Fruit fly (Drosophila melanogaster): ENCODE measurements around the gene Svil.
A peak's percentile ranks its signal among the peaks of the same experiment; 100 is the strongest.

Gene Svil

DNA sequence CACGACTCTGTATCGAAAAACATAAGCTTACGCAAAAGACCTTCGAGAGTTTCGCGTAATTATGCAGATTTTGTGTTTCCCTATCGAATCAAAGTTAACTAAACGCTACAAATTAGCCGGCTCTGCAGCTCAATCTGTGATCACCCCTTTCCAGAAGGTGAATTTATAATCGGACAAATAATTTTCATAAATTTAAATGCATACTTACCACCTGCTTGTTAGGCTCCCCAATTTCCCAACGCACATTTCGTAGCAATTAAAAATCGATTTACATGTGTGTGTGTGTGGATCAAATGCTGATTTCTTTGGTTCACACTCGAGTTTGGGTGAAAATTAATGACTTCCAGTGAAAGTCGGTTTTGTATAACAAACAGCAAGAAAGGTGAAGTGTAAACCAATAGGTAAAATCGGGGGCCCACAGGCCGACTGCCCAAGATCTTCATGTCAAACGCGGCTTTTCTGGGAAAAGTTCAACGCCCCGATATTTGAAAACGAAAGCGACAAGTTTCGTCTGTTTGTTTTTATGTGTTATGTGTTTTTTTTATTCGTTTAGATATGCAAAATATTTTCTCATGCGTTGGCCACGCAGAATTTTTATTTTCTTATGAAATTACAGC lies 20.2 kb downstream of the Svil start:
- TF ChIP-seq OdsH (GFP tag; optimal IDR thresholded peaks at IDR 0.05) = no peak

DNA sequence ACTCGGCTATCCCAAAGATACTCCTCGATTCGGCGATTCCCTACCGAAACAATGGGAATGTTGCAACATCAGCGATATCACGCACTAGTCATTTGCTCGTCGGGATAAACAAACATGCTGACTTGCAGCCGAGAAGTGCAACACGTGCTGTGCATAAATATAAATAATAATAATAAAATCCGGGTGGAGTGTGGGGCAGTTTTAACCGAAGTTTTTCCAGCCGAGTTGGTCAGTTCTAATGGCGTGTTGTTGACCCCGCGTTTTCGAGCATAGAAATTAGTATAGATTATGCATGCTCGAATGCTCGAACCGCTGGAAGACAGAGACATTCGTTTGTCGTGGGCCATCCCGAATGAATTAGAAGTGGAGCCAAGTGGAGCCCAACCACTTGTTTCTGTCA lies 21.2 kb downstream of the Svil start:
- no peak for TF ChIP-seq CG32264 (GFP tag; optimal IDR thresholded peaks at IDR 0.05)
- TF ChIP-seq OdsH (GFP tag; optimal IDR thresholded peaks at IDR 0.05) = no peak
- TF ChIP-seq CG9705 (GFP tag; optimal IDR thresholded peaks at IDR 0.05) = no peak

DNA sequence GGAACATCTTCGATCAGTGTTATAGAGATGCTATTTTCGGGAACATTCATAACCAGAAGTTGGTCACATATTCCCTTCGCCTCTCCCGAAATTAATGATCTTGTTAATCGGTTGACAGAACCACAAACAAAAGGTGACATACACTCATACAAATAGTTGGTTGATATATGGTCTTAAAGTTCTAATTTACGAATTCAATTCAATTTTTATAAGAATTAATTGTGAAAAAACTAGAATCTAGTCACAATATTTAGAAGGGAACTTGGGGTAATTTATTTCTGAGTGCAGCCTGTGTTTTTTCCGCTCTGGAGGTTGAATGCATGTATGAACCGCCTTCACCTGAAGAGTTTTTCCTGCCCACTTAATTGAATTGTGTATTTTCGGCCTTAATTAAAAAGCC lies 22.3 kb downstream of the Svil start:
- TF ChIP-seq Mio (GFP tag; optimal IDR thresholded peaks at IDR 0.05) (no peak), sv (GFP tag; optimal IDR thresholded peaks at IDR 0.05) (no peak), dmrt93B (GFP tag; optimal IDR thresholded peaks at IDR 0.05) (no peak), rgr (GFP tag; optimal IDR thresholded peaks at IDR 0.05) (no peak)

DNA sequence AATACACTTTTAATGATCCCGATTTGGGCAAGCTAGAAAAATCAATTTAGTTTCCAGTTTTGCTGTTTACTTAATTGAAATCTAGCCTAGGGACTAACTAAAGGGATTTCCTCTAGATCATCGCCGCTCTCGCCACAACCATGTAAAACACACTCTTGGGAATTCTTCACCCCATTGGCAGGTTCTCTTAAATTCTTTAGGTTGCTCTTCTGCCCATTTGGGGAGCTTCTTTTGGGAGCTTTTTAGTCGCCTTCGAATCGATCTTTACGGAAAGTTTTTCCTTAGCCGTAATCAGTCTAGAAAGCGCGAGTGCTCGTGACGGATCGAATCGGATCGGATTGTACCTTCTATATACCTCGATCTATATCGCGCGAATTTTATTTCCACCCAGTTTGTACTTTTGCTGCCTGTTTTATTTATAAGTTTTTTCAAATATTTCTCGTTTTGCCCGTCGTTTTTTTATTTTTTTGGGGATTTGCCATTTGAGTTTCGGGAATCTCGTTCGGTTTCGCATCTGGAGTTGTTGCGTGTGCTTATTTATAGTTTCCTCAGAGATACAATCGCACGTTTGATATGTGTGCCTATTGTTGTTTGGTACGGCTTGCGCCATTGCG lies 22.9 kb downstream of the Svil start:
- peak; percentile 29 for TF ChIP-seq h (GFP tag; optimal IDR thresholded peaks at IDR 0.05)
- no peak for TF ChIP-seq sage (GFP tag; optimal IDR thresholded peaks at IDR 0.05)
- no peak for TF ChIP-seq woc (GFP tag; optimal IDR thresholded peaks at IDR 0.05)
- TF ChIP-seq Hr78 (GFP tag; optimal IDR thresholded peaks at IDR 0.05) = no peak
- TF ChIP-seq Vsx2 (GFP tag; optimal IDR thresholded peaks at IDR 0.05; ENCODE audit: partially characterized antibody) = no peak

DNA sequence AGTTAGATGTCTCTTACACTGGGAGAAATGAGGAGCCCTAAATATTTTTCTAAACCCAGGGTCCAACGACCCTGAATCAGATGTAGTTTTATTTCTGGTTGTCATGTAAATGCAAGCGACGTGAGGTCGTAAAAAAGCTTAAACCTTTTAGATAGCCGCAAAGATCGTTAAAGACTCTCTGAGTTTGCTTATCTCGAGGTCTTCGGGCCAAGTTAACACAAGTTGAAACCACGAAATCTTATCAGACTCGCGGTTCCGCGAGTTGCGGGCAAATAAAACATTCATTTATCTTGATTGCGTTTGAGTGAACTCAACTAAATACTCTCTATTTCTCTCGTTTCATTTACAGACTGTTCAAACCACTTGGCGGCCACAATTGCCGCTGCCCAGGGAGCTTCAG lies 24.8 kb downstream of the Svil start:
- TF ChIP-seq CrebA (GFP tag; optimal IDR thresholded peaks at IDR 0.05; ENCODE audit: borderline replicate concordance) (peak; percentile 52), fru (GFP tag; optimal IDR thresholded peaks at IDR 0.05) (peak; percentile 22), Abd-B (GFP tag; optimal IDR thresholded peaks at IDR 0.05) (no peak)

DNA sequence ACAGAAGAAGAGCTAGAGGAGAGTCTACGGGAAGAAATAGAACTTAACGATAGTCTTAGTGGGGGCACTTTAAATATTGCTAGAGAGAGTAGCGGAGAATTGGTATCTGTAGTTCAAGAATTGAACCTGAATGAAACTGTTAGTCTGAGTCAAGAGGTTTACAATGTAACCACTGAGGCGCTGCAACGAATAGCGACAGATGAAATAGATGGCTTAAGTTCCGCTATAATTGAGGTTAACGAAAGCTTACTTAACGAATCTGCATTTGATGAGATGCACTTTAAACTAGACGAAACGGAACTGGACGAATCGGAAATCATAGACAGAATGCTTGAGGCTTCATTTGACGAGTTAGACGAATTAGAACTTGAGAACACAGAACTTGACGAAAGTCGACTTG lies 29.8 kb downstream of the Svil start:
- TF ChIP-seq Hr78 (GFP tag; optimal IDR thresholded peaks at IDR 0.05) (no peak), usp (GFP tag; optimal IDR thresholded peaks at IDR 0.05) (no peak), Rel (GFP tag; optimal IDR thresholded peaks at IDR 0.05) (no peak), Rel (tag; optimal IDR thresholded peaks at IDR 0.05) (no peak), h (GFP tag; optimal IDR thresholded peaks at IDR 0.05) (no peak), GATAd (GFP tag; optimal IDR thresholded peaks at IDR 0.05) (no peak), rgr (GFP tag; optimal IDR thresholded peaks at IDR 0.05) (no peak), CG32264 (GFP tag; optimal IDR thresholded peaks at IDR 0.05) (no peak), Sp1 (GFP tag; optimal IDR thresholded peaks at IDR 0.05) (no peak), foxo (GFP tag; optimal IDR thresholded peaks at IDR 0.05) (no peak), Jra (GFP tag; optimal IDR thresholded peaks at IDR 0.05) (no peak), CrebA (GFP tag; optimal IDR thresholded peaks at IDR 0.05; ENCODE audit: borderline replicate concordance) (no peak), Mio (GFP tag; optimal IDR thresholded peaks at IDR 0.05) (no peak), ey (GFP tag; optimal IDR thresholded peaks at IDR 0.05) (no peak), Vsx2 (GFP tag; optimal IDR thresholded peaks at IDR 0.05; ENCODE audit: partially characterized antibody) (no peak), dsf (GFP tag; optimal IDR thresholded peaks at IDR 0.05; ENCODE audit: borderline replicate concordance) (no peak), Hr83 (GFP tag; optimal IDR thresholded peaks at IDR 0.05; ENCODE audit: poor library complexity, severe bottlenecking) (no peak), CG9705 (GFP tag; optimal IDR thresholded peaks at IDR 0.05) (no peak), sage (GFP tag; optimal IDR thresholded peaks at IDR 0.05) (no peak), pan (optimal IDR thresholded peaks at IDR 0.05) (no peak), Hnf4 (GFP tag; optimal IDR thresholded peaks at IDR 0.05) (no peak)

DNA sequence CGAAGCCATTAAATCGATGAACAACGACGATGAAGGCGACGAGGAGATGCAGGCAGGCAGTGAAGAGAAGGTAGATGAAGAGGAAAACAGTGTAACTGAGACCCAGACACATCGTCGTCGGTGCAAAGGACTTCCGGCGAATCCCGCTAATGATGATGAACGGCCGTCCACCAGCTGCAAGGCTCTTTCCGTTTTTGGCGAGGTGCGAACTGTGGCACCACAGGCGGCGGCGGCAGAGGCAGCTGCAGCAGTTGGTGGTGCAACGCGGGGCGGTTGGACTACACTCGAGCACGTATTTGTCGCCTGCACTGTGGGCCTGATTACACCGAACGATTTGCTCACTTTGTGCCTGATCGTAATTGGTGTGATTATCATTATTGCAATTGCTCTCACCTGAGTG lies 30.5 kb downstream of the Svil start:
- TF ChIP-seq jim (GFP tag; optimal IDR thresholded peaks at IDR 0.05) = no peak
- peak; percentile 28 for TF ChIP-seq Vsx2 (GFP tag; optimal IDR thresholded peaks at IDR 0.05; ENCODE audit: partially characterized antibody)
